Worm (Caenorhabditis elegans): Measurements from ENCODE around the gene str-67.

DNA sequence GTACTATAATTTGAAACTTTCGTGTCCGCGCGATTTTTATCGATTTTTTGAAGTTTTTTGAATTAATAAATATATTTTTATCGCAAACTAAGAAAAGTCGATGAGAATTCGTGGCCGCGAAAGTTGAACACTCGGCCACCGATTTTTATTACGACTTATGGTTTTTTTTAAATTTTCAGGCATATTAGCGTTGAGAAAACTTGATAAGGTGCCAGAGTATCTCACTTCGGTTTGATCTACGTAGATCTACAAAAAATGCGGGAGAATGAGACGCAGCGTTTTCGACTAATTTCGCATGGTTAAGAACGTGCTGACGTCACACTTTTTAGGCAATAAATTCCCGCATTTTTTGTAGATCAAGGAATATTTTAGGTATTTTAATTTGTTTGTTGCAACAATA lies 41.0 kb downstream of the str-67 start, which contains the start of gene pei-2:
- TF ChIP-seq nhr-237 (tag; optimal IDR thresholded peaks at IDR 0.05) (no peak), nhr-12 (tag; optimal IDR thresholded peaks at IDR 0.05) (no peak), ces-1 (GFP tag; optimal IDR thresholded peaks at IDR 0.05) (no peak), lin-13 (tag; optimal IDR thresholded peaks at IDR 0.05) (no peak), elt-1 (tag; optimal IDR thresholded peaks at IDR 0.05; ENCODE audit: borderline replicate concordance, insufficient read depth) (no peak)
